Fruit fly (Drosophila melanogaster) whole organism, adult: ENCODE measurements around the gene raskol.
A peak's percentile ranks its signal among the peaks of the same experiment; 100 is the strongest.

Experiments
- CG11617 ChIP-seq: fragments of 200-800 bp; sonication (Bioruptor generic); optimal IDR thresholded peaks from 2 replicates; lab custom pipeline; 2017; ENCODE audit warnings: mild to moderate bottlenecking, missing biosample characterization, missing genetic modification reagents, missing genetic modification characterization
- CG12768 ChIP-seq: fragments of 200-800 bp; sonication (Bioruptor generic); optimal IDR thresholded peaks from 2 replicates; lab custom pipeline; 2017; ENCODE audit warnings: missing biosample characterization, missing genetic modification characterization, mild to moderate bottlenecking, moderate library complexity, missing genetic modification reagents
- CG14711 ChIP-seq: fragments of 200-800 bp; sonication (Bioruptor generic); optimal IDR thresholded peaks from 2 replicates; lab custom pipeline; 2018; ENCODE audit warnings: missing biosample characterization, mild to moderate bottlenecking, missing genetic modification characterization, moderate library complexity
- CG1620 ChIP-seq: fragments of 200-800 bp; sonication (Bioruptor generic); optimal IDR thresholded peaks from 2 replicates; lab custom pipeline; 2016; ENCODE audit warnings: missing biosample characterization, missing genetic modification characterization
- CG33017 ChIP-seq: fragments of 200-800 bp; sonication (Bioruptor generic); optimal IDR thresholded peaks from 2 replicates; lab custom pipeline; 2018; ENCODE audit warnings: missing biosample characterization, mild to moderate bottlenecking, missing genetic modification characterization, moderate library complexity
- CG5204 ChIP-seq: fragments of 200-800 bp; sonication (Bioruptor generic); optimal IDR thresholded peaks from 2 replicates; lab custom pipeline; 2016; ENCODE audit warnings: missing biosample characterization, missing genetic modification characterization
- CG7045 ChIP-seq: fragments of 200-800 bp; sonication (Bioruptor generic); optimal IDR thresholded peaks from 2 replicates; lab custom pipeline; 2017; ENCODE audit warnings: missing biosample characterization, mild to moderate bottlenecking, missing genetic modification characterization
- CG7101 ChIP-seq: fragments of 200-800 bp; sonication (Bioruptor generic); optimal IDR thresholded peaks from 2 replicates; lab custom pipeline; 2018; ENCODE audit warnings: missing biosample characterization, mild to moderate bottlenecking, missing genetic modification characterization, moderate library complexity
- Clk ChIP-seq: fragments of 200-800 bp; sonication (Bioruptor generic); optimal IDR thresholded peaks from 2 replicates; lab custom pipeline; 2017; ENCODE audit warnings: missing biosample characterization, missing genetic modification characterization
- Crg-1 ChIP-seq: fragments of 200-800 bp; sonication (Bioruptor generic); optimal IDR thresholded peaks from 2 replicates; lab custom pipeline; 2016; ENCODE audit warnings: missing biosample characterization, missing genetic modification characterization
- Hr96 ChIP-seq: fragments of 200-800 bp; sonication (Bioruptor generic); optimal IDR thresholded peaks from 2 replicates; lab custom pipeline; 2016; ENCODE audit warnings: missing biosample characterization, missing genetic modification characterization
- Mnt ChIP-seq: fragments of 200-800 bp; sonication (Bioruptor generic); optimal IDR thresholded peaks from 2 replicates; lab custom pipeline; 2016; ENCODE audit warnings: missing biosample characterization, mild to moderate bottlenecking, missing genetic modification characterization
- bab1 ChIP-seq: fragments of 200-800 bp; sonication (Bioruptor generic); optimal IDR thresholded peaks from 3 replicates; lab custom pipeline; 2019; ENCODE audit warnings: missing biosample characterization, mild to moderate bottlenecking, missing genetic modification characterization, moderate library complexity
- cic ChIP-seq: fragments of 200-800 bp; sonication (Bioruptor generic); optimal IDR thresholded peaks from 2 replicates; lab custom pipeline; 2017; ENCODE audit warnings: missing biosample characterization, mild to moderate bottlenecking, missing genetic modification characterization, moderate library complexity
- cnc ChIP-seq, 2 experiments: fragments of >200 bp; optimal IDR thresholded peaks; 2 replicates each; lab custom pipeline; 2017
- kay ChIP-seq: fragments of 200-800 bp; sonication (Bioruptor generic); peaks from one replicate; lab custom pipeline; 2016; ENCODE audit warnings: missing biosample characterization, missing genetic modification characterization, borderline replicate concordance
- ovo ChIP-seq: fragments of 200-800 bp; sonication (Bioruptor generic); optimal IDR thresholded peaks from 2 replicates; lab custom pipeline; 2016; ENCODE audit warnings: missing biosample characterization, missing genetic modification characterization
- pad ChIP-seq: fragments of 200-800 bp; sonication (Bioruptor generic); optimal IDR thresholded peaks from 3 replicates; lab custom pipeline; 2017; ENCODE audit warnings: missing biosample characterization, missing genetic modification characterization, mild to moderate bottlenecking, moderate library complexity, missing genetic modification reagents
- tj ChIP-seq: fragments of 200-800 bp; sonication (Bioruptor generic); optimal IDR thresholded peaks from 3 replicates; lab custom pipeline; 2017; ENCODE audit warnings: missing biosample characterization, mild to moderate bottlenecking, missing genetic modification characterization, moderate library complexity
- toe ChIP-seq: fragments of 200-800 bp; sonication (Bioruptor generic); optimal IDR thresholded peaks from 2 replicates; lab custom pipeline; 2016; ENCODE audit warnings: missing biosample characterization, missing genetic modification characterization

raskol gene

DNA sequence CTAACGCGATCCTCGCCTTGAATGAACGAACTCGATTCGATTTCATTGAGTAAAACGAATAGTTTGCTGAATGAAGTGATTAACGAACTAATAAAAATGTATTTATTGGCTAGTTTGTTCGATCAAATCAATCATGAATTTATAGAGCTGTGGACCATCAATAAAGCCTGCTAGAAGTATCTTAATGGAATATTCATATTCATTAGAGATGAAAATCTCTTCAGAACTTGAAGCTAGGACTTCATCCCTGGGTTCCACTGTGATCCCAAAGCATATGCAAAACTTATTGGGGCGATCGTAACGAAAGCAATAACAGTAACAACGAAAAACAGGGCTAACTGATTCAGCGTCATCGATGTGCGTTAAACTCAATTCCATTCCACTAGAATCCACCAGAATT lies 12.7 kb upstream of the raskol start:
- TF ChIP-seq CG11617 (GFP tag; lab: Kevin White, UChicago) (no peak), kay (GFP tag; lab: Kevin White, UChicago) (no peak)

DNA sequence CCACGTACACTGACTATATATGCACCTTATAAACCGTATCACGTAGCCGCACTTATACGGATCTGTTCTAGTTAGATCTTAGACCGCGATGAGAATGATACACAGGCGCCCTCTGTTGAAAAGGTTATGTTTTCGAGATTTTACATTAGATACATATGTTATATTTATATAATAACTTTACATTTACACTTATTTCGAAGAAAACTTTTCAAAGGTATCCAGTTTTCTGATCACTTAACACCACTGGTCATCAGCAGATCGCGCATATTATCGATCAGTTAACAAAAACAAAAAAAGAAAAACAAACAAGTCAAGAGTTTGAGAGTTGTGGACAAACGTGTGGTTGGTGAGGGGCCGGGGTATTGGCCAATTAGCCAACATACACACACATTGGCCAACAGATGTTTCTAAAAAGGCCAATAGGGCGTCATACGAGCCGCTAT lies 12.2 kb upstream of the raskol start:
- TF ChIP-seq toe (GFP tag; lab: Kevin White, UChicago) (no peak), kay (GFP tag; lab: Kevin White, UChicago) (no peak), CG7101 (tag; lab: Kevin White, UChicago) (no peak), tj (GFP tag; lab: Kevin White, UChicago) (no peak), CG7045 (no peak), CG11617 (GFP tag; lab: Kevin White, UChicago) (no peak), CG14711 (tag; lab: Kevin White, UChicago) (no peak), Crg-1 (GFP tag; lab: Kevin White, UChicago) (no peak), Hr96 (no peak), CG33017 (no peak), cic (no peak), Clk (GFP tag; lab: Kevin White, UChicago) (no peak), cnc (optimal IDR thresholded peaks at IDR 0.05; lab: Kevin White, UChicago) (no peak), CG5204 (GFP tag; lab: Kevin White, UChicago) (no peak), Mnt (GFP tag; lab: Kevin White, UChicago) (no peak)

DNA sequence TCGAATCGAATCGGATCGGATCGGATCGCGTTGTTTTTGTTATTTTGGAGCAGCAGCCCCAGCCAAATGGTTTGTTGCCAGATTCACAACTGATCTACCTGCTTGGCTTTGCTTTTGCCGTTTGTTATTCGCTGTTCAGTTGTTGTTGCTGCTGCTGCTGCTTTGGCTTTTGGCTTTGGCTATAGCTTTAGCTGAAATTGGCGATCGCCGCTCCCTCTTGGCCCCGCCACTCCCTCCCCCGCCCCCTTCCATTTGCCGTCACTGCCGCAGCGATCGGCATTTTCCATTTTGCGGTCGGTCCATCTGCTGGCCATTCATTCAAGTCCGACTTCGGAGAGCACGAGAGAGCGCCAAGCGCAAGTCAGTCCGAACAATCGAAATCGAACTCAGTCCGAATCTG lies 11.5 kb upstream of the raskol start, which contains the start of gene chas:
Gene chas, minus strand, starts transcription at position 295 of the 400 bp plus-strand sequence.
- TF ChIP-seq cic (peak; percentile 53), pad (GFP tag; lab: Kevin White, UChicago) (no peak)

- TF ChIP-seq kay (GFP tag; lab: Kevin White, UChicago): peak; percentile 83
- TF ChIP-seq cnc (optimal IDR thresholded peaks at IDR 0.05; lab: Kevin White, UChicago): no peak
- no peak for TF ChIP-seq ovo (GFP tag; lab: Kevin White, UChicago)
- TF ChIP-seq CG14711 (tag; lab: Kevin White, UChicago): peak; percentile 76
- TF ChIP-seq tj (GFP tag; lab: Kevin White, UChicago): peak; percentile 75
- TF ChIP-seq bab1 (GFP tag; lab: Kevin White, UChicago): peak; percentile 97
- peak; percentile 85 for TF ChIP-seq Hr96
- TF ChIP-seq toe (GFP tag; lab: Kevin White, UChicago): peak; percentile 68
- peak; percentile 76 for TF ChIP-seq pad (GFP tag; lab: Kevin White, UChicago)
- TF ChIP-seq CG5204 (GFP tag; lab: Kevin White, UChicago): peak; percentile 78
- peak; percentile 90 for TF ChIP-seq CG7101 (tag; lab: Kevin White, UChicago)
- TF ChIP-seq CG33017: peak; percentile 30
- TF ChIP-seq CG12768 (GFP tag; lab: Kevin White, UChicago): peak; percentile 65
- peak; percentile 80 for TF ChIP-seq CG1620 (GFP tag; lab: Kevin White, UChicago)
- peak; percentile 77 for TF ChIP-seq Mnt (GFP tag; lab: Kevin White, UChicago)
- peak; percentile 33 for TF ChIP-seq Clk (GFP tag; lab: Kevin White, UChicago)
- peak; percentile 74 for TF ChIP-seq Crg-1 (GFP tag; lab: Kevin White, UChicago)
- peak; percentile 59 for TF ChIP-seq CG7045
- TF ChIP-seq cic: no peak
- peak; percentile 94 for TF ChIP-seq CG11617 (GFP tag; lab: Kevin White, UChicago)
Measured at dm6 chrX:17698864-17699504, 11.0 kb upstream of the raskol start.

DNA sequence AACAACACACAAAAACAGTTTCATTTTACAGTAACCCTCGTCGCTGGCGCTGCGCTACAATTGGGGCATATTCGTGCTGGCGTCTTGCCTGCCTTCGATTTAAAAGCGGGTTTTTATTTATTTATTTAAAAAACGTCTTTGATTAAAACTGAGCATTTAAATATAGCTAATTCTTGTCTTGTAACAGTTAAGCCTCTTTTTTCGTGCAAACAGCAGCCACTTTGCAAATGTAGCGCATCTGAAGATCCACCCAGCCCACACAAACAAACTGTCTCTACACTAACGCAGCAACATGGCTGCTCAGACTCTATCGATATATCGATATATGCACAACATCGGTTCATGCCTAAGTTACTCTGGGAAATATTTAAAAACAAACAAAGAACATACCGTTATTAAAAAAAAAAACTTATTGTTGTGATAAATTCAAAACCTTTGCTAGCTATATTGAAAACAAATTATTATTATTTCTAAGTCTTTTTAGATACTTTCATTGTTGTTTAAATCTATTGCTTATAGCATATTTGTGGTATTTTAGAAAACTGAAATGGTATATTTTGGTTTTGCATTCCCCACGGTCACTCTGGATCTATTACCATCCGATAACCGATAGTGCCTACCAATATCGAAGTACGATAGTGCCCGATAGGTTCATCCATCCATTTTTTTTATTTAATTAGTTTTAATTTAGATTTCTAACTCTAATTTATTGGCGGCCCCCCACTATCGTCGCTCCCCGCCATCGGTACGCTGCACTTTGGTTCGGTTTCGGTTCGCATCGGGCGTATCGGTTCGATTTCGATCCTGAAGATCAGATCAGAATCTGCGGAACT lies 7.0 kb upstream of the raskol start, which contains the start of the genes CG8188 and par-6:
Gene CG8188, minus strand, starts transcription at position 287 of the 833 bp plus-strand sequence.
Gene par-6, plus strand, starts transcription at position 615 of the 833 bp plus-strand sequence.
- peak; percentile 79 for TF ChIP-seq CG14711 (tag; lab: Kevin White, UChicago)
- TF ChIP-seq CG7101 (tag; lab: Kevin White, UChicago): peak; percentile 93
- peak; percentile 10 for TF ChIP-seq cic
- TF ChIP-seq Mnt (GFP tag; lab: Kevin White, UChicago): peak; percentile 92
- TF ChIP-seq Crg-1 (GFP tag; lab: Kevin White, UChicago): peak; percentile 81
- TF ChIP-seq pad (GFP tag; lab: Kevin White, UChicago): peak; percentile 76
- peak; percentile 20 for TF ChIP-seq kay (GFP tag; lab: Kevin White, UChicago)
- TF ChIP-seq CG33017: peak; percentile 77
- TF ChIP-seq tj (GFP tag; lab: Kevin White, UChicago): peak; percentile 77
- TF ChIP-seq Hr96: no peak
- TF ChIP-seq CG11617 (GFP tag; lab: Kevin White, UChicago): peak; percentile 89
- peak; percentile 94 for TF ChIP-seq ovo (GFP tag; lab: Kevin White, UChicago)
- TF ChIP-seq toe (GFP tag; lab: Kevin White, UChicago): peak; percentile 91
- peak; percentile 74 for TF ChIP-seq CG7045
- no peak for TF ChIP-seq cnc (optimal IDR thresholded peaks at IDR 0.05; lab: Kevin White, UChicago)
- peak; percentile 96 for TF ChIP-seq bab1 (GFP tag; lab: Kevin White, UChicago)
- peak; percentile 74 for TF ChIP-seq CG12768 (GFP tag; lab: Kevin White, UChicago)
- TF ChIP-seq CG5204 (GFP tag; lab: Kevin White, UChicago): peak; percentile 88
- peak; percentile 98 for TF ChIP-seq CG1620 (GFP tag; lab: Kevin White, UChicago)
- TF ChIP-seq Clk (GFP tag; lab: Kevin White, UChicago): peak; percentile 12
